Fruit fly (Drosophila melanogaster): Measurements from ENCODE around the gene TfIIA-S-2.
A peak's percentile ranks its signal among the peaks of the same experiment; 100 is the strongest.

The TfIIA-S-2 gene

dm6 chrX:1047695-1048094 is 36.3 kb upstream of the TfIIA-S-2 start:
- no peak for TF ChIP-seq CG10669 (GFP tag; optimal IDR thresholded peaks at IDR 0.05)
- TF ChIP-seq Met (GFP tag; optimal IDR thresholded peaks at IDR 0.05), result no peak
- no peak for TF ChIP-seq Hr4 (GFP tag; optimal IDR thresholded peaks at IDR 0.05)
- TF ChIP-seq CG1621 (tag; optimal IDR thresholded peaks at IDR 0.05), result no peak
- no peak for TF ChIP-seq pdm3 (GFP tag; optimal IDR thresholded peaks at IDR 0.05)
- TF ChIP-seq eg (GFP tag; IDR thresholded peaks at IDR 0.05), result 0 out of 3 replicates have a peak, but pooled peaks have one; percentile 21
- no peak for TF ChIP-seq vri (GFP tag; optimal IDR thresholded peaks at IDR 0.05)
- TF ChIP-seq Blimp-1 (GFP tag; optimal IDR thresholded peaks at IDR 0.05), result no peak
- TF ChIP-seq fkh (GFP tag; optimal IDR thresholded peaks at IDR 0.05), result peak; percentile 21
- TF ChIP-seq CG8632 (GFP tag; optimal IDR thresholded peaks at IDR 0.05), result no peak

dm6 chrX:1045924-1046323 is 34.5 kb upstream of the TfIIA-S-2 start, which contains the start of gene CG42259:
Gene CG42259, plus strand, starts transcription at chrX:1046224.
- no peak for TF ChIP-seq CG6163 (GFP tag; IDR thresholded peaks at IDR 0.05)
- TF ChIP-seq Eip75B (GFP tag; optimal IDR thresholded peaks at IDR 0.05), result no peak
- no peak for TF ChIP-seq vri (GFP tag; optimal IDR thresholded peaks at IDR 0.05)
- no peak for TF ChIP-seq Blimp-1 (GFP tag; optimal IDR thresholded peaks at IDR 0.05)
- TF ChIP-seq CG10631 (GFP tag; optimal IDR thresholded peaks at IDR 0.05), result no peak
- TF ChIP-seq Eip93F (GFP tag; optimal IDR thresholded peaks at IDR 0.05), result no peak
- TF ChIP-seq CG8632 (GFP tag; optimal IDR thresholded peaks at IDR 0.05), result no peak
- TF ChIP-seq acj6 (GFP tag; optimal IDR thresholded peaks at IDR 0.05), result no peak
- TF ChIP-seq ss (GFP tag; optimal IDR thresholded peaks at IDR 0.05), result no peak
- TF ChIP-seq CG3919 (GFP tag; optimal IDR thresholded peaks at IDR 0.05), result no peak
- no peak for TF ChIP-seq fd59A (GFP tag; optimal IDR thresholded peaks at IDR 0.05)
- no peak for TF ChIP-seq CG6808 (GFP tag; optimal IDR thresholded peaks at IDR 0.05)
- no peak for TF ChIP-seq CG6276 (GFP tag; optimal IDR thresholded peaks at IDR 0.05)
- TF ChIP-seq pdm3 (GFP tag; optimal IDR thresholded peaks at IDR 0.05), result no peak
- TF ChIP-seq CG1621 (tag; optimal IDR thresholded peaks at IDR 0.05), result no peak
- TF ChIP-seq fkh (GFP tag; optimal IDR thresholded peaks at IDR 0.05), result no peak
- TF ChIP-seq esn (GFP tag; optimal IDR thresholded peaks at IDR 0.05), result no peak
- TF ChIP-seq OdsH (GFP tag; optimal IDR thresholded peaks at IDR 0.05), result no peak
- no peak for TF ChIP-seq achi (GFP tag; optimal IDR thresholded peaks at IDR 0.05)

dm6 chrX:1041407-1042038 is 30.1 kb upstream of the TfIIA-S-2 start:
- TF ChIP-seq CG16779 (tag; optimal IDR thresholded peaks at IDR 0.05) (no peak), Ets21C (GFP tag; optimal IDR thresholded peaks at IDR 0.05) (no peak), CG11294 (GFP tag; IDR thresholded peaks at IDR 0.05) (no peak), dac (GFP tag; optimal IDR thresholded peaks at IDR 0.05) (peak; percentile 18), Met (GFP tag; optimal IDR thresholded peaks at IDR 0.05) (peak; percentile 25), esn (GFP tag; optimal IDR thresholded peaks at IDR 0.05) (peak; percentile 47), eg (GFP tag; IDR thresholded peaks at IDR 0.05) (peak; percentile 62), cyc (GFP tag; optimal IDR thresholded peaks at IDR 0.05) (peak; percentile 6), CG8319 (GFP tag; optimal IDR thresholded peaks at IDR 0.05) (no peak), lz (GFP tag; optimal IDR thresholded peaks at IDR 0.05) (peak; percentile 43), CG11902 (GFP tag; optimal IDR thresholded peaks at IDR 0.05) (no peak), CG15336 (GFP tag; IDR thresholded peaks at IDR 0.05) (peak; percentile 75), Smox (GFP tag; optimal IDR thresholded peaks at IDR 0.05) (peak; percentile 38), Hr38 (GFP tag; optimal IDR thresholded peaks at IDR 0.05) (no peak), Sox102F (GFP tag; optimal IDR thresholded peaks at IDR 0.05) (peak; percentile 45), CG3919 (GFP tag; optimal IDR thresholded peaks at IDR 0.05) (peak; percentile 40), Sox14 (GFP tag; optimal IDR thresholded peaks at IDR 0.05) (peak; percentile 41), spab (GFP tag; optimal IDR thresholded peaks at IDR 0.05) (no peak), Ets96B (tag; optimal IDR thresholded peaks at IDR 0.05) (peak; percentile 17), CG11762 (GFP tag; optimal IDR thresholded peaks at IDR 0.05; ENCODE audit: insufficient read depth) (no peak), CG34406 (GFP tag; optimal IDR thresholded peaks at IDR 0.05) (peak; percentile 28), Eip75B (GFP tag; optimal IDR thresholded peaks at IDR 0.05) (peak; percentile 30), net (GFP tag; optimal IDR thresholded peaks at IDR 0.05) (no peak), Hr39 (GFP tag; optimal IDR thresholded peaks at IDR 0.05) (peak; percentile 51), CG6163 (GFP tag; IDR thresholded peaks at IDR 0.05) (peak; percentile 68), CG4318 (GFP tag; optimal IDR thresholded peaks at IDR 0.05) (no peak), Eip93F (GFP tag; optimal IDR thresholded peaks at IDR 0.05) (no peak), achi (GFP tag; optimal IDR thresholded peaks at IDR 0.05) (peak; percentile 10), Blimp-1 (GFP tag; optimal IDR thresholded peaks at IDR 0.05) (no peak), topi (GFP tag; optimal IDR thresholded peaks at IDR 0.05) (peak; percentile 46), svp (GFP tag) (peak; percentile 69), CG31627 (GFP tag; optimal IDR thresholded peaks at IDR 0.05) (peak; percentile 42)

Measured in whole organism, prepupa.